Worm (Caenorhabditis elegans) whole organism, dauer: Measurements from ENCODE around the gene C13C4.8.

Experiments used
- unc-62 ChIP-seq: sonication (generic microtip); optimal IDR thresholded peaks from 2 replicates; lab custom pipeline; 2017; ENCODE audit warnings: missing biosample characterization, missing genetic modification reagents, missing genetic modification characterization

C13C4.8 gene

ce11 chrV:12159975-12160374 lies 42.2 kb downstream of the C13C4.8 start:
- no peak for TF ChIP-seq unc-62

DNA sequence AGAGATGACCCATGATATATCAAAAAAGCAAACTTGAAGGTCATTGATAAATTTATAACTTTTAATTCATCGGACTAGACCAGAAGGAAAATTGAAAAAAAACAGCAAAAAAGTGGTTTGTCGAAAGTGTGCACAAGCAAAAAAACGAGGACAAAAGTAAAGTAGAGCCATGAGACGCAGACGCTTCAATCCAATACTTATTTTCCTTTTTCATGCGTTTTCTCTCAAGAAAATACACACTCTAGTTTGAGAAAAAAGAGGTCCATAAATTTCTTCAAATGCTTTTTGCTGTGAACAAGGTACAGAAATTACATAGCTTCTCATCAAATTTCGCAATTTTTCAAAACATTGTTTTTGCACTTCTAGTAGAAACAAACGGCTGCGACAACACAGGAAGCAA lies 43.4 kb downstream of the C13C4.8 start:
- TF ChIP-seq unc-62 = no peak

DNA sequence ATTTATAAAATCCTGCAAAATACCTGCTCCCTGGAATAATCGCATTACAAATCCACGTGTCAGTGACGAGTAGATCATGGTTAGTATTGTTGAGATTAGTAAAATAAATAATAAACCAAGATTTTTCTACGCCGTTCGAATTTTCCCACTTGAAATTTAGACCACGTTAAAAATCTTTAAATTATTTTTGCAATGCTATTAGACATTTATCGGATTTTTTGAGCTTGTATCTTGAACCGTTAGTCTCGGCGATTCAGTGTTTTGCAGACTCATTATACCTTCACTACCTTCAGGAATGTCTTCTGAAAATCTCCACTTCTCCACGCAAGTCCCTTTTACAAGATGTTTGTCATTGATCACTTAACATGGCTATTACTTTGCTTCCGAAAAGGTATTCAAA lies 44.4 kb downstream of the C13C4.8 start, which contains the start of gene C27A7.5:
C27A7.5 (minus strand) TSS at position 101 of the 400 bp plus-strand sequence.
- no peak for TF ChIP-seq unc-62

DNA sequence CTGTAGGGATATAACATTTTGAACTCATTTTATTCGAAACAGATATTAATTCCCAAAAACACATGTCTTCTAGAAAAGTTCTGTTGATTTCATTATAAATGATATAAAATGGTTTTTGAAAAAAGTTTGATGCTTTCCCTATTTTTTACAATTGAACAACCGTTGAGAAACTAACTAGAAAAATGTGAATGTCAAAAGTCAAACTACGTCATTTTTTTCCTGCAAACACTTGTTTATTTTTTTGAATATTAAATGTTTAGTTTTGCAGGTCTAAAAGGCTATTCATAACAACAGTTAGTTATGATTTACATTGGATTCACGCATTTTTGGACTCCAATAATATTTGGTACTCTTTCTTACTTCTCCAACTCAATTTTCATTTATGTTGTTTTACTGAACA lies 45.1 kb downstream of the C13C4.8 start, which contains the start of gene srj-4:
srj-4 (plus strand) TSS at position 301 of the 400 bp plus-strand sequence.
- no peak for TF ChIP-seq unc-62

- no peak for TF ChIP-seq unc-62
These were observed 49.2 kb downstream of the C13C4.8 start for ce11 chrV:12167031-12167430.

- no peak for TF ChIP-seq unc-62
These were observed 49.9 kb downstream of the C13C4.8 start, which contains the start of gene col-37 for ce11 chrV:12167653-12168052. col-37 (minus strand) TSS chrV:12167753.
